Fruit fly (Drosophila melanogaster) whole organism, embryonic: ENCODE results near the gene CG31636.

Experiments used
- Bteb2 ChIP-seq: fragments of 200-800 bp; sonication (Bioruptor generic); optimal IDR thresholded peaks from 2 replicates; lab custom pipeline; 2016; ENCODE audit warnings: missing biosample characterization, missing genetic modification characterization
- CG10321 ChIP-seq: fragments of 200-800 bp; sonication (Bioruptor generic); IDR thresholded peaks from 2 replicates; pipeline ENCODE4 v1.3.6; 2022; ENCODE audit warnings: missing biosample characterization, missing genetic modification characterization
- CG11696 ChIP-seq: fragments of 200-800 bp; sonication (Bioruptor generic); IDR thresholded peaks from 2 replicates; pipeline ENCODE4 v1.3.6; 2022; ENCODE audit warnings: missing biosample characterization, missing genetic modification characterization
- CG12659 ChIP-seq: fragments of 200-800 bp; sonication (Bioruptor generic); optimal IDR thresholded peaks from 3 replicates; lab custom pipeline; 2017; ENCODE audit warnings: mild to moderate bottlenecking, missing biosample characterization, missing genetic modification reagents, missing genetic modification characterization
- CG13624 ChIP-seq: fragments of 200-800 bp; sonication (Bioruptor generic); optimal IDR thresholded peaks from 2 replicates; lab custom pipeline; 2016; ENCODE audit warnings: missing biosample characterization, missing genetic modification characterization
- CG14860 ChIP-seq: fragments of 200-800 bp; sonication (Bioruptor generic); IDR thresholded peaks from 3 replicates; pipeline ENCODE4 v1.3.6; 2022; ENCODE audit warnings: missing biosample characterization, missing genetic modification characterization; ENCODE audit not compliant: partially characterized antibody
- CG1647 ChIP-seq: fragments of 200-800 bp; sonication (Bioruptor generic); optimal IDR thresholded peaks from 3 replicates; lab custom pipeline; 2016; ENCODE audit warnings: missing biosample characterization, missing genetic modification characterization
- CG16815 ChIP-seq: fragments of 200-800 bp; sonication (Bioruptor generic); optimal IDR thresholded peaks from 3 replicates; lab custom pipeline; 2017; ENCODE audit warnings: missing biosample characterization, mild to moderate bottlenecking, missing genetic modification characterization
- CG17361 ChIP-seq: fragments of 200-800 bp; sonication (Bioruptor generic); IDR thresholded peaks from 3 replicates; pipeline ENCODE4 v1.3.6; 2022; ENCODE audit warnings: missing biosample characterization, missing genetic modification characterization
- CG17568 ChIP-seq: fragments of 200-800 bp; sonication (Bioruptor generic); optimal IDR thresholded peaks from 2 replicates; lab custom pipeline; 2018; ENCODE audit warnings: missing biosample characterization, mild to moderate bottlenecking, missing genetic modification characterization, moderate library complexity
- CG17829 ChIP-seq: fragments of 200-800 bp; optimal IDR thresholded peaks from 2 replicates; lab custom pipeline; 2019; ENCODE audit warnings: missing biosample characterization, mild to moderate bottlenecking, missing genetic modification characterization, moderate library complexity
- CG18262 ChIP-seq: fragments of 200-800 bp; optimal IDR thresholded peaks from 3 replicates; lab custom pipeline; 2019; ENCODE audit warnings: missing biosample characterization, mild to moderate bottlenecking, missing genetic modification characterization, moderate library complexity
- CG32767 ChIP-seq: fragments of 200-800 bp; sonication (Bioruptor generic); IDR thresholded peaks from 2 replicates; pipeline ENCODE4 v1.3.6; 2022; ENCODE audit warnings: missing biosample characterization, missing genetic modification characterization
- CG34422 ChIP-seq: fragments of 200-800 bp; sonication (Bioruptor generic); IDR thresholded peaks from 3 replicates; pipeline ENCODE4 v1.3.6; 2022; ENCODE audit warnings: missing biosample characterization, missing genetic modification characterization
- CG8944 ChIP-seq: fragments of 200-800 bp; sonication (Bioruptor generic); optimal IDR thresholded peaks from 3 replicates; lab custom pipeline; 2016; ENCODE audit warnings: missing biosample characterization, missing genetic modification characterization
- CG9215 ChIP-seq: fragments of 200-800 bp; sonication (Bioruptor generic); IDR thresholded peaks from 2 replicates; pipeline ENCODE4 v1.3.6; 2022; ENCODE audit warnings: missing biosample characterization, missing genetic modification characterization
- CG9609 ChIP-seq: fragments of 200-800 bp; sonication (Bioruptor generic); optimal IDR thresholded peaks from 3 replicates; lab custom pipeline; 2016; ENCODE audit warnings: missing biosample characterization, missing genetic modification characterization
- CG9817 ChIP-seq: fragments of 200-800 bp; sonication (Bioruptor generic); optimal IDR thresholded peaks from 2 replicates; lab custom pipeline; 2018; ENCODE audit warnings: missing biosample characterization, mild to moderate bottlenecking, missing genetic modification characterization, moderate library complexity
- CG9932 ChIP-seq: fragments of 200-800 bp; sonication (Bioruptor generic); IDR thresholded peaks from 2 replicates; pipeline ENCODE4 v1.3.6; 2022; ENCODE audit warnings: missing biosample characterization, missing genetic modification characterization
- CoRest ChIP-seq: fragments of 200-800 bp; sonication (Bioruptor generic); optimal IDR thresholded peaks from 3 replicates; lab custom pipeline; 2018; ENCODE audit warnings: missing biosample characterization, mild to moderate bottlenecking, missing genetic modification characterization, moderate library complexity
- Hr51 ChIP-seq, 2 experiments: fragments of 200-800 bp; sonication (Bioruptor generic); optimal IDR thresholded peaks; 2 replicates in 1 of 2; 3 replicates in 1 of 2; lab custom pipeline; 2016 to 2018; ENCODE audit warnings: missing biosample characterization in 2 of 2, missing genetic modification characterization in 2 of 2, mild to moderate bottlenecking in 1 of 2, moderate library complexity in 1 of 2
- Lpt ChIP-seq: fragments of >200 bp; optimal IDR thresholded peaks from 2 replicates; lab custom pipeline; 2018; ENCODE audit warnings: missing biosample characterization, missing genetic modification characterization
- Max ChIP-seq: fragments of 200-800 bp; sonication (Bioruptor generic); optimal IDR thresholded peaks from 2 replicates; lab custom pipeline; 2016; ENCODE audit warnings: missing biosample characterization, mild to moderate bottlenecking, missing genetic modification characterization
- Meics ChIP-seq: fragments of 200-800 bp; sonication (Bioruptor generic); optimal IDR thresholded peaks from 2 replicates; lab custom pipeline; 2017; ENCODE audit warnings: missing biosample characterization, mild to moderate bottlenecking, missing genetic modification characterization
- NC2β ChIP-seq: fragments of 200-800 bp; sonication (Bioruptor generic); optimal IDR thresholded peaks from 2 replicates; lab custom pipeline; 2016; ENCODE audit warnings: missing biosample characterization, missing genetic modification characterization
- Nf-YC ChIP-seq: fragments of 200-800 bp; optimal IDR thresholded peaks from 3 replicates; lab custom pipeline; 2019; ENCODE audit warnings: missing biosample characterization, mild to moderate bottlenecking, missing genetic modification characterization, moderate library complexity
- Sox100B ChIP-seq: fragments of 200-800 bp; sonication (Bioruptor generic); optimal IDR thresholded peaks from 3 replicates; lab custom pipeline; 2018; ENCODE audit warnings: missing biosample characterization, mild to moderate bottlenecking, missing genetic modification characterization
- Tbp ChIP-seq: fragments of >200 bp; optimal IDR thresholded peaks from 2 replicates; lab custom pipeline; 2018; ENCODE audit warnings: missing biosample characterization, missing genetic modification characterization
- Xrp1 ChIP-seq: fragments of 200-800 bp; sonication (Bioruptor generic); IDR thresholded peaks from 2 replicates; pipeline ENCODE4 v1.3.6; 2022; ENCODE audit warnings: missing biosample characterization, missing genetic modification characterization
- bigmax ChIP-seq: fragments of 200-800 bp; sonication (Bioruptor generic); optimal IDR thresholded peaks from 2 replicates; lab custom pipeline; 2018; ENCODE audit warnings: missing biosample characterization, mild to moderate bottlenecking, missing genetic modification characterization
- br ChIP-seq: fragments of >200 bp; optimal IDR thresholded peaks from 2 replicates; lab custom pipeline; 2017
- crp ChIP-seq, 2 experiments: fragments of 200-800 bp; sonication (Bioruptor generic); optimal IDR thresholded peaks; 2 replicates in 1 of 2; 3 replicates in 1 of 2; lab custom pipeline; 2017; ENCODE audit warnings: missing biosample characterization in 2 of 2, missing genetic modification characterization in 2 of 2, mild to moderate bottlenecking in 1 of 2, moderate library complexity in 1 of 2
- dati ChIP-seq: fragments of 200-800 bp; sonication (Bioruptor generic); IDR thresholded peaks from 2 replicates; pipeline ENCODE4 v1.3.6; 2022; ENCODE audit warnings: missing biosample characterization, missing genetic modification characterization
- dpn ChIP-seq, 2 experiments: fragments of 200-800 bp; sonication (Bioruptor generic); optimal IDR thresholded peaks; 3 replicates each; lab custom pipeline; 2016; ENCODE audit warnings: missing biosample characterization in 2 of 2, missing genetic modification characterization in 2 of 2
- ems ChIP-seq: fragments of 200-800 bp; sonication (Bioruptor generic); optimal IDR thresholded peaks from 3 replicates; lab custom pipeline; 2016; ENCODE audit warnings: missing biosample characterization, missing genetic modification characterization
- gce ChIP-seq: fragments of 200-800 bp; sonication (Bioruptor generic); IDR thresholded peaks from 3 replicates; pipeline ENCODE4 v1.3.6; 2022; ENCODE audit warnings: missing biosample characterization, missing genetic modification characterization
- grn ChIP-seq: fragments of 200-800 bp; sonication (Bioruptor generic); optimal IDR thresholded peaks from 3 replicates; lab custom pipeline; 2017; ENCODE audit warnings: missing biosample characterization, missing genetic modification characterization
- insv ChIP-seq, 2 experiments: fragments of 200-800 bp; sonication (Bioruptor generic); optimal IDR thresholded peaks; 3 replicates each; lab custom pipeline; 2016 to 2018; ENCODE audit warnings: missing biosample characterization in 2 of 2, missing genetic modification characterization in 2 of 2
- ken ChIP-seq: fragments of 200-800 bp; sonication (Bioruptor generic); IDR thresholded peaks from 3 replicates; pipeline ENCODE4 v1.3.6; 2022; ENCODE audit warnings: missing biosample characterization, missing genetic modification characterization
- maf-S ChIP-seq: fragments of 200-800 bp; sonication (Bioruptor generic); optimal IDR thresholded peaks from 2 replicates; lab custom pipeline; 2016; ENCODE audit warnings: missing biosample characterization, missing genetic modification characterization
- mld ChIP-seq: fragments of 200-800 bp; sonication (Bioruptor generic); IDR thresholded peaks from 3 replicates; pipeline ENCODE4 v1.3.6; 2022; ENCODE audit warnings: missing biosample characterization, missing genetic modification characterization; ENCODE audit not compliant: partially characterized antibody
- nau ChIP-seq: fragments of 200-800 bp; sonication (Bioruptor generic); optimal IDR thresholded peaks from 3 replicates; lab custom pipeline; 2017; ENCODE audit warnings: missing biosample characterization, mild to moderate bottlenecking, missing genetic modification characterization, missing genetic modification reagents
- oc ChIP-seq: fragments of 200-800 bp; sonication (Bioruptor generic); optimal IDR thresholded peaks from 2 replicates; lab custom pipeline; 2018; ENCODE audit warnings: missing biosample characterization, mild to moderate bottlenecking, missing genetic modification characterization, moderate library complexity
- pb ChIP-seq: fragments of 200-800 bp; sonication (Bioruptor generic); optimal IDR thresholded peaks from 3 replicates; lab custom pipeline; 2016; ENCODE audit warnings: missing biosample characterization, missing genetic modification characterization
- pita ChIP-seq: fragments of 200-800 bp; sonication (Bioruptor generic); optimal IDR thresholded peaks from 2 replicates; lab custom pipeline; 2017; ENCODE audit warnings: missing biosample characterization, mild to moderate bottlenecking, missing genetic modification characterization
- pnt ChIP-seq: fragments of 200-800 bp; sonication (Bioruptor generic); optimal IDR thresholded peaks from 3 replicates; lab custom pipeline; 2016; ENCODE audit warnings: missing biosample characterization, missing genetic modification characterization
- run ChIP-seq: fragments of 200-800 bp; sonication (Bioruptor generic); optimal IDR thresholded peaks from 3 replicates; lab custom pipeline; 2018; ENCODE audit warnings: missing biosample characterization, mild to moderate bottlenecking, missing genetic modification characterization
- sisA ChIP-seq: fragments of 200-800 bp; sonication (Bioruptor generic); IDR thresholded peaks from 2 replicates; pipeline ENCODE4 v1.3.6; 2022; ENCODE audit warnings: missing biosample characterization, missing genetic modification characterization
- ssp ChIP-seq: fragments of 200-800 bp; sonication (Bioruptor generic); IDR thresholded peaks from 2 replicates; pipeline ENCODE4 v1.3.6; 2022; ENCODE audit warnings: missing biosample characterization, missing genetic modification characterization
- stwl ChIP-seq: fragments of 200-800 bp; sonication (Bioruptor generic); optimal IDR thresholded peaks from 3 replicates; lab custom pipeline; 2018; ENCODE audit warnings: missing biosample characterization, mild to moderate bottlenecking, missing genetic modification characterization, moderate library complexity
- ttk ChIP-seq: fragments of 200-800 bp; sonication (Bioruptor generic); IDR thresholded peaks from 2 replicates; pipeline ENCODE4 v2.1.2; 2022; ENCODE audit warnings: missing biosample characterization, missing genetic modification characterization

Gene CG31636

DNA sequence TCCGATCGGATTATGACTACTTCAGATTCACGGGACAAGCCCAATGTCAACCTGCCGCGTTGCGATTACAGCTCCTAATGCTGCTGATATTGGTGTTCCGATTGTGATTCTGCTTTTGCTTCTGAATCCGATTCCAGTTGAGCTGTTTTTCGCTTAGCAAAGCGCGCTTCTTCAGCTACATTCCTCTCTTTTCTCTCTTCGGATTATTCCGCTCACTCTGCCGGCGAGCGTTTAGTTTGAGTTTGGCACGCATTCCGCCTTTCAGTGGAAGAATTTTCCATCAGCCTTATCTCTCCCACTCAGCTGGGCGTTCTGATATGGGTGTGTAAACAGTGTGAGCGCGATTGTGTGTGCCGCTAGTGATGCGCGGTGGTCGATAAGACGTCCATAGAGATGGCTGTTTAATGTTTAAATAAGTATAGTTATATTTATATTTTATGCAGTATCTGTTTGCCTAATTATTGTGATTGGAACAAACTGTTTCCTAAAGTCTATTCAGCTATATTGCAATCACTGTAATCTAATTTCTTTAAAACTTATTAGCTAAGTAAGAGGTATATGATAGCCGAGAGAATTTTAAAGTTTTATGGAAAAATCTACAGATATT lies 9.9 kb upstream of the CG31636 start, which contains the start of gene Galt (continued):
- peak; percentile 2 for TF ChIP-seq Bteb2 (GFP tag; lab: Kevin White, UChicago)
- no peak for TF ChIP-seq CG9215 (GFP tag; lab: Robert Waterston, UW)
- peak; percentile 56 for TF ChIP-seq CG18262 (tag; lab: Kevin White, UChicago)
- TF ChIP-seq sisA = no peak
- TF ChIP-seq CG9932 (GFP tag; lab: Robert Waterston, UW) = peak; percentile 47
- no peak for TF ChIP-seq Lpt (GFP tag; lab: Kevin White, UChicago)
- no peak for TF ChIP-seq br
- no peak for TF ChIP-seq pita
- TF ChIP-seq oc (tag; lab: Kevin White, UChicago) = no peak
- TF ChIP-seq CG8944 (GFP tag; lab: Kevin White, UChicago) = no peak
- TF ChIP-seq CG9609 (GFP tag; lab: Kevin White, UChicago) = no peak
- peak in 1 of 2 experiments; percentile 73 for TF ChIP-seq crp (GFP tag; optimal IDR thresholded peaks at IDR 0.05; lab: Kevin White, UChicago)
- TF ChIP-seq CG17361 (GFP tag; lab: Robert Waterston, UW) = no peak; the same call in 1 of the 3 replicates
- TF ChIP-seq Hr51 (GFP tag; optimal IDR thresholded peaks at IDR 0.05; lab: Kevin White, UChicago) = no peak
- no peak for TF ChIP-seq NC2β (GFP tag; lab: Kevin White, UChicago)
- no peak for TF ChIP-seq CG17568
- no peak for TF ChIP-seq nau
- no peak for TF ChIP-seq Tbp (GFP tag; lab: Kevin White, UChicago)
- peak; percentile 64 for TF ChIP-seq CG17829 (tag; lab: Kevin White, UChicago)
- TF ChIP-seq ssp = no peak
- TF ChIP-seq mld = peak; percentile 47; the same call in 1 of the 3 replicates
- peak; percentile 46 for TF ChIP-seq CG12659 (GFP tag; lab: Kevin White, UChicago)
- no peak for TF ChIP-seq ems (GFP tag; lab: Kevin White, UChicago)
- peak; percentile 31 for TF ChIP-seq CG9817 (tag; lab: Kevin White, UChicago)
- peak; percentile 26 for TF ChIP-seq Meics
- TF ChIP-seq CG14860 (GFP tag; lab: Robert Waterston, UW) = peak; percentile 90
- TF ChIP-seq ttk (GFP tag; lab: Robert Waterston, UW) = no peak
- TF ChIP-seq CG1647 (GFP tag; lab: Kevin White, UChicago) = no peak
- peak; percentile 48 for TF ChIP-seq CoRest (tag; lab: Kevin White, UChicago)
- TF ChIP-seq CG11696 (GFP tag; lab: Robert Waterston, UW) = no peak
- TF ChIP-seq bigmax = no peak
- TF ChIP-seq Xrp1 (GFP tag; lab: Robert Waterston, UW) = peak; percentile 52
- no peak for TF ChIP-seq dpn (GFP tag; optimal IDR thresholded peaks at IDR 0.05; lab: Kevin White, UChicago)
- TF ChIP-seq Nf-YC (tag; lab: Kevin White, UChicago) = no peak
- TF ChIP-seq stwl = peak; percentile 53
- TF ChIP-seq CG32767 (GFP tag; lab: Robert Waterston, UW) = 0 out of 2 replicates have a peak, but pooled peaks have one; percentile 21
- no peak for TF ChIP-seq maf-S (GFP tag; lab: Kevin White, UChicago)
- TF ChIP-seq pb = no peak
- no peak for TF ChIP-seq Sox100B (GFP tag; lab: Kevin White, UChicago)
- peak; percentile 30 for TF ChIP-seq Max (GFP tag; lab: Kevin White, UChicago)
- no peak for TF ChIP-seq run
- TF ChIP-seq CG13624 (GFP tag; lab: Kevin White, UChicago) = no peak
- no peak for TF ChIP-seq pnt
- no peak for TF ChIP-seq CG16815 (GFP tag; lab: Kevin White, UChicago)
- TF ChIP-seq CG34422 = peak; percentile 59; the same call in 1 of the 3 replicates
- TF ChIP-seq grn (GFP tag; lab: Kevin White, UChicago) = peak; percentile 93
- TF ChIP-seq insv (GFP tag; optimal IDR thresholded peaks at IDR 0.05; lab: Kevin White, UChicago) = peak in 1 of 2 experiments; percentile 57
- no peak for TF ChIP-seq CG10321 (GFP tag; lab: Robert Waterston, UW)
- no peak for TF ChIP-seq gce
- TF ChIP-seq ken (GFP tag; lab: Robert Waterston, UW) = no peak
- TF ChIP-seq dati (GFP tag; lab: Robert Waterston, UW) = no peak
